Fruit fly (Drosophila melanogaster): ENCODE data around the gene Nlp.

dm6 chr3R:30038628-30039027, 34.0 kb downstream of the Nlp start, which contains the start of gene janB:
- TF ChIP-seq EcR (GFP tag; optimal IDR thresholded peaks at IDR 0.05) (no peak), CG17806 (tag; optimal IDR thresholded peaks at IDR 0.05) (no peak), Pif1A (GFP tag; optimal IDR thresholded peaks at IDR 0.05) (no peak), CG8159 (tag; optimal IDR thresholded peaks at IDR 0.05) (no peak), fd96Ca (GFP tag; IDR thresholded peaks at IDR 0.05) (no peak), D1 (tag; optimal IDR thresholded peaks at IDR 0.05) (no peak), CG15710 (tag; optimal IDR thresholded peaks at IDR 0.05) (no peak), CG34367 (tag; optimal IDR thresholded peaks at IDR 0.05) (no peak), CG8301 (tag; optimal IDR thresholded peaks at IDR 0.05) (no peak), CG32121 (GFP tag; IDR thresholded peaks at IDR 0.05) (no peak), rn (GFP tag; IDR thresholded peaks at IDR 0.05) (no peak)

All from whole organism, pupa.